Fruit fly (Drosophila melanogaster): Measurements from ENCODE around the gene PIG-Wa.

dm6 chr2L:2424497-2424896 is 41.5 kb downstream of the PIG-Wa start, which contains the start of gene CG44139:
- TF ChIP-seq CG31224 (GFP tag; IDR thresholded peaks at IDR 0.05) (no peak), pnt (GFP tag; optimal IDR thresholded peaks at IDR 0.05) (no peak), CG15696 (tag; optimal IDR thresholded peaks at IDR 0.05) (no peak), CG2202 (tag; optimal IDR thresholded peaks at IDR 0.05) (no peak), CG11504 (tag; optimal IDR thresholded peaks at IDR 0.05) (no peak), Eip74EF (GFP tag; optimal IDR thresholded peaks at IDR 0.05) (no peak), Vsx1 (GFP tag; optimal IDR thresholded peaks at IDR 0.05) (no peak), gem (tag; optimal IDR thresholded peaks at IDR 0.05) (no peak), schlank (tag; optimal IDR thresholded peaks at IDR 0.05) (no peak), Rx (GFP tag; IDR thresholded peaks at IDR 0.05) (no peak), CG17361 (GFP tag; IDR thresholded peaks at IDR 0.05) (no peak), mld (GFP tag; IDR thresholded peaks at IDR 0.05; ENCODE audit: partially characterized antibody) (no peak), dimm (GFP tag; IDR thresholded peaks at IDR 0.05) (no peak)
